Worm (Caenorhabditis elegans) whole organism, L3 larva: ENCODE results near the gene T06A10.2.
"Not testable (repeated sequence)": the region's sequence is repeated elsewhere in the genome, so short reads cannot be mapped to it uniquely, and the experiment has no call there.

ENCODE experiments used
- R02D3.7 ChIP-seq: fragments of 150-350 bp; optimal IDR thresholded peaks from 2 replicates; lab custom pipeline; 2014; ENCODE audit warnings: missing biosample characterization, missing genetic modification characterization
- ZK546.5 ChIP-seq: sonication (generic microtip); optimal IDR thresholded peaks from 2 replicates; lab custom pipeline; 2017; ENCODE audit warnings: missing biosample characterization, missing genetic modification characterization
- aly-2 ChIP-seq: fragments of 150-350 bp; optimal IDR thresholded peaks from 2 replicates; lab custom pipeline; 2014; ENCODE audit warnings: missing biosample characterization, missing genetic modification characterization
- ama-1 ChIP-seq: fragments of 150-350 bp; optimal IDR thresholded peaks from 2 replicates; lab custom pipeline; 2018
- ceh-16 ChIP-seq: sonication (generic microtip); optimal IDR thresholded peaks from 2 replicates; lab custom pipeline; 2017; ENCODE audit warnings: missing biosample characterization, missing genetic modification characterization
- ceh-28 ChIP-seq: fragments of 150-350 bp; optimal IDR thresholded peaks from 2 replicates; lab custom pipeline; 2014; ENCODE audit warnings: missing biosample characterization, missing genetic modification reagents, missing genetic modification characterization
- ceh-9 ChIP-seq: sonication (generic microtip); optimal IDR thresholded peaks from 2 replicates; lab custom pipeline; 2018; ENCODE audit warnings: missing biosample characterization, missing genetic modification characterization
- egl-27 ChIP-seq: sonication (generic microtip); optimal IDR thresholded peaks from 4 replicates; lab custom pipeline; 2017; ENCODE audit warnings: missing biosample characterization, missing genetic modification reagents, missing genetic modification characterization
- elt-1 ChIP-seq: fragments of 150-350 bp; optimal IDR thresholded peaks from 2 replicates; lab custom pipeline; 2014; ENCODE audit warnings: missing biosample characterization, missing genetic modification characterization
- elt-2 ChIP-seq: sonication (generic microtip); optimal IDR thresholded peaks from 2 replicates; lab custom pipeline; 2016; ENCODE audit warnings: missing genetic modification reagents, mild to moderate bottlenecking, missing genetic modification characterization, missing compliant biosample characterization
- elt-3 ChIP-seq, 3 experiments: fragments of 150-350 bp in 1 of 3; sonication (generic microtip) in 2 of 3; optimal IDR thresholded peaks; 2 replicates in 2 of 3; 4 replicates in 1 of 3; lab custom pipeline; 2014 to 2017; ENCODE audit warnings: missing biosample characterization in 3 of 3, missing genetic modification characterization in 3 of 3
- eor-1 ChIP-seq, 2 experiments: fragments of 150-350 bp; optimal IDR thresholded peaks; 2 replicates each; lab custom pipeline; 2014 to 2018; ENCODE audit warnings: missing biosample characterization in 2 of 2, missing genetic modification characterization in 2 of 2
- fkh-2 ChIP-seq: fragments of 150-350 bp; optimal IDR thresholded peaks from 2 replicates; lab custom pipeline; 2014; ENCODE audit warnings: missing biosample characterization, missing genetic modification reagents, missing genetic modification characterization
- fos-1 ChIP-seq: fragments of 150-350 bp; optimal IDR thresholded peaks from 2 replicates; lab custom pipeline; 2014; ENCODE audit warnings: missing biosample characterization, missing genetic modification characterization
- hmg-11 ChIP-seq: sonication (generic microtip); optimal IDR thresholded peaks from 2 replicates; lab custom pipeline; 2016; ENCODE audit warnings: missing genetic modification characterization, missing compliant biosample characterization
- lin-15B ChIP-seq: fragments of 150-350 bp; optimal IDR thresholded peaks from 2 replicates; lab custom pipeline; 2014; ENCODE audit warnings: missing biosample characterization, missing genetic modification characterization
- lin-39 ChIP-seq: fragments of 150-350 bp; optimal IDR thresholded peaks from 2 replicates; lab custom pipeline; 2018; ENCODE audit warnings: missing biosample characterization, missing genetic modification reagents, missing genetic modification characterization
- lsy-12 ChIP-seq: sonication (generic microtip); optimal IDR thresholded peaks from 2 replicates; lab custom pipeline; 2016; ENCODE audit warnings: mild to moderate bottlenecking, missing genetic modification characterization, missing compliant biosample characterization
- mdl-1 ChIP-seq: fragments of 150-350 bp; optimal IDR thresholded peaks from 2 replicates; lab custom pipeline; 2014; ENCODE audit warnings: missing biosample characterization, missing genetic modification characterization
- nfya-1 ChIP-seq: sonication (generic microtip); optimal IDR thresholded peaks from 2 replicates; lab custom pipeline; 2017; ENCODE audit warnings: missing genetic modification characterization, mild to moderate bottlenecking, missing compliant biosample characterization, antibody characterized with exemption, moderate library complexity; ENCODE audit not compliant: insufficient read depth
- nhr-11 ChIP-seq: fragments of 150-350 bp; optimal IDR thresholded peaks from 2 replicates; lab custom pipeline; 2014; ENCODE audit warnings: missing biosample characterization, missing genetic modification characterization
- nhr-12 ChIP-seq: fragments of 150-350 bp; optimal IDR thresholded peaks from 2 replicates; lab custom pipeline; 2014; ENCODE audit warnings: missing biosample characterization, missing genetic modification characterization
- nhr-23 ChIP-seq: fragments of 150-350 bp; optimal IDR thresholded peaks from 2 replicates; lab custom pipeline; 2014; ENCODE audit warnings: missing biosample characterization, missing genetic modification reagents, missing genetic modification characterization
- nhr-25 ChIP-seq: sonication (generic microtip); optimal IDR thresholded peaks from 2 replicates; lab custom pipeline; 2017; ENCODE audit warnings: missing biosample characterization, missing genetic modification characterization
- nhr-28 ChIP-seq: fragments of 150-350 bp; optimal IDR thresholded peaks from 2 replicates; lab custom pipeline; 2014; ENCODE audit warnings: missing biosample characterization, missing genetic modification characterization
- nhr-43 ChIP-seq: sonication (generic microtip); optimal IDR thresholded peaks from 2 replicates; lab custom pipeline; 2016; ENCODE audit warnings: mild to moderate bottlenecking, missing genetic modification characterization, missing compliant biosample characterization; ENCODE audit not compliant: poor library complexity, severe bottlenecking
- nhr-67 ChIP-seq: fragments of 150-350 bp; optimal IDR thresholded peaks from 2 replicates; lab custom pipeline; 2014; ENCODE audit warnings: missing biosample characterization, missing genetic modification characterization
- pha-4 ChIP-seq: fragments of 150-350 bp; optimal IDR thresholded peaks from 2 replicates; lab custom pipeline; 2014; ENCODE audit warnings: missing biosample characterization, missing genetic modification reagents, missing genetic modification characterization
- sea-2 ChIP-seq: fragments of 150-350 bp; sonication (generic microtip); optimal IDR thresholded peaks from 4 replicates; lab custom pipeline; 2014; ENCODE audit warnings: missing biosample characterization, missing genetic modification reagents, missing genetic modification characterization
- skn-1 ChIP-seq: fragments of 150-350 bp; optimal IDR thresholded peaks from 2 replicates; lab custom pipeline; 2014; ENCODE audit warnings: missing biosample characterization, missing genetic modification characterization
- snpc-4 ChIP-seq: fragments of 150-350 bp; optimal IDR thresholded peaks from 2 replicates; lab custom pipeline; 2014; ENCODE audit warnings: missing biosample characterization, missing genetic modification characterization
- tbx-2 ChIP-seq: sonication (generic microtip); optimal IDR thresholded peaks from 2 replicates; lab custom pipeline; 2016; ENCODE audit warnings: mild to moderate bottlenecking, missing genetic modification characterization, missing compliant biosample characterization
- unc-39 ChIP-seq: sonication (generic microtip); optimal IDR thresholded peaks from 4 replicates; lab custom pipeline; 2017; ENCODE audit warnings: missing biosample characterization, missing genetic modification characterization
- unc-62 ChIP-seq: fragments of 150-350 bp; sonication (generic microtip); optimal IDR thresholded peaks from 4 replicates; lab custom pipeline; 2014; ENCODE audit warnings: missing biosample characterization, missing genetic modification reagents, missing genetic modification characterization
- ztf-11 ChIP-seq: fragments of 150-350 bp; optimal IDR thresholded peaks from 2 replicates; lab custom pipeline; 2014; ENCODE audit warnings: missing biosample characterization, missing genetic modification characterization

The T06A10.2 gene

ce11 chrIV:16895288-16895687, at the start of gene T06A10.2:
Gene T06A10.2 (plus strand): TSS chrIV:16895588.
- not testable (repeated sequence) for TF ChIP-seq nfya-1; lin-39; aly-2 (tag; lab: Kevin White, UChicago)

DNA sequence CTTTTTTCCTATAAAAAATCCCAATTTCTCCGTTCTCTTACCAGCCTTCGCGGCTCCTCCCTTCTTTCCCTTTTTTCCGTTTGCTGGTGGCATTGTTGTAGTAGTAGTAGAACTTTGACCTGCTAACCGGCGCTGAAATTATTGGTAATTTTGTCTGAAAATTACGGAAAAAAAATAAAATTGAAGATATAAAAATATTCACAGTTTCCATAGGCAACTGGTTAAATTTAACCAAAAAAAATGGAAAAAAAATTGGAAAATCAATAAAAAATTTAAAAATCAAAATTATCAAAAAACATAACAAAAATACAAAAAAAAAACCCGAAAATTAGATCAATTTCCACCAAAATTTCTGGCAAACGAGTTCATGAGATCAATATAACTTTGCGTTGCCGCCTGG, 40.6 kb upstream of the T06A10.2 start, which contains the start of gene map-2:
Gene map-2 (minus strand): TSS at position 101 of the 400 bp plus-strand sequence.
- TF ChIP-seq pha-4 (tag; lab: Kevin White, UChicago) (no peak), unc-39 (tag; lab: Kevin White, UChicago) (no peak), elt-3 (tag; optimal IDR thresholded peaks at IDR 0.05; lab: Kevin White, UChicago) (no peak), aly-2 (tag; lab: Kevin White, UChicago) (no peak), nhr-12 (no peak), tbx-2 (tag; lab: Kevin White, UChicago) (no peak), elt-1 (tag; lab: Kevin White, UChicago) (no peak), sea-2 (GFP tag; lab: Kevin White, UChicago) (no peak), hmg-11 (tag; lab: Kevin White, UChicago) (no peak), lin-15B (tag; lab: Kevin White, UChicago) (no peak)
- TF ChIP-seq, all 47 proteins: peak for 0

- no peak for TF ChIP-seq nhr-28 (tag; lab: Kevin White, UChicago)
- no peak for TF ChIP-seq snpc-4 (tag; lab: Kevin White, UChicago)
- no peak for TF ChIP-seq nhr-23 (tag; lab: Kevin White, UChicago)
- no peak for TF ChIP-seq nhr-43 (tag; lab: Kevin White, UChicago)
- no peak for TF ChIP-seq R02D3.7 (tag; lab: Kevin White, UChicago)
- TF ChIP-seq eor-1 (tag; optimal IDR thresholded peaks at IDR 0.05; lab: Kevin White, UChicago) = no peak
- TF ChIP-seq elt-2 = no peak
- TF ChIP-seq mdl-1 (tag; lab: Kevin White, UChicago) = no peak
- TF ChIP-seq, all 47 proteins: peak for 0
Observed at ce11 chrIV:16860702-16861101, 34.7 kb upstream of the T06A10.2 start.

ce11 chrIV:16863431-16863895, 31.9 kb upstream of the T06A10.2 start, which contains the start of the genes mel-46 and lsy-13:
Gene mel-46 (minus strand): TSS chrIV:16863481.
Gene lsy-13 (plus strand): TSS chrIV:16863870.
- TF ChIP-seq nhr-23 (tag; lab: Kevin White, UChicago) (peak; percentile 37), lsy-12 (tag; lab: Kevin White, UChicago) (no peak), fkh-2 (tag; lab: Kevin White, UChicago) (no peak), nfya-1 (peak; percentile 55), skn-1 (peak; percentile 60), lin-15B (tag; lab: Kevin White, UChicago) (peak; percentile 35), hmg-11 (tag; lab: Kevin White, UChicago) (peak; percentile 45), ceh-28 (tag; lab: Kevin White, UChicago) (peak; percentile 49), elt-2 (peak; percentile 5), nhr-12 (no peak), snpc-4 (tag; lab: Kevin White, UChicago) (peak; percentile 68), pha-4 (tag; lab: Kevin White, UChicago) (peak; percentile 82), R02D3.7 (tag; lab: Kevin White, UChicago) (peak; percentile 33), ama-1 (lab: Kevin White, UChicago) (no peak), lin-39 (peak; percentile 27)
- TF ChIP-seq, all 47 proteins: peak for 11

ce11 chrIV:16864876-16865275, 30.5 kb upstream of the T06A10.2 start:
- no peak for TF ChIP-seq ZK546.5 (tag; lab: Kevin White, UChicago)
- TF ChIP-seq unc-62 (GFP tag; lab: Kevin White, UChicago) = no peak
- TF ChIP-seq tbx-2 (tag; lab: Kevin White, UChicago) = no peak
- TF ChIP-seq fos-1 (tag; lab: Kevin White, UChicago) = no peak
- no peak for TF ChIP-seq fkh-2 (tag; lab: Kevin White, UChicago)
- TF ChIP-seq egl-27 (tag; lab: Kevin White, UChicago) = no peak
- TF ChIP-seq hmg-11 (tag; lab: Kevin White, UChicago) = no peak
- TF ChIP-seq eor-1 (tag; optimal IDR thresholded peaks at IDR 0.05; lab: Kevin White, UChicago) = no peak
- TF ChIP-seq sea-2 (GFP tag; lab: Kevin White, UChicago) = no peak
- TF ChIP-seq ama-1 (lab: Kevin White, UChicago) = no peak
- no peak for TF ChIP-seq ceh-16 (tag; lab: Kevin White, UChicago)
- no peak for TF ChIP-seq ceh-9 (tag; lab: Kevin White, UChicago)
- no peak for TF ChIP-seq nhr-11 (tag; lab: Kevin White, UChicago)
- no peak for TF ChIP-seq nhr-67
- TF ChIP-seq nhr-25 (tag; lab: Kevin White, UChicago) = no peak
- no peak for TF ChIP-seq skn-1
- TF ChIP-seq R02D3.7 (tag; lab: Kevin White, UChicago) = no peak
- no peak for TF ChIP-seq ztf-11
- TF ChIP-seq elt-2 = no peak
